Fruit fly (Drosophila melanogaster) whole organism, embryonic: Measurements from ENCODE around the gene Rpn12.
A peak's percentile ranks its signal among the peaks of the same experiment; 100 is the strongest.

Experiments
- CG11695 ChIP-seq: fragments of 200-800 bp; sonication (Bioruptor generic); IDR thresholded peaks from 3 replicates; pipeline ENCODE4 v1.3.6; 2022; ENCODE audit warnings: missing biosample characterization, missing genetic modification characterization
- CG4282 ChIP-seq: fragments of 200-800 bp; sonication (Bioruptor generic); optimal IDR thresholded peaks from 2 replicates; lab custom pipeline; 2016; ENCODE audit warnings: missing biosample characterization, missing genetic modification characterization
- CG8089 ChIP-seq: fragments of 200-800 bp; sonication (Bioruptor generic); optimal IDR thresholded peaks from 3 replicates; lab custom pipeline; 2016; ENCODE audit warnings: missing biosample characterization, missing genetic modification characterization
- Sin3A ChIP-seq: fragments of >200 bp; optimal IDR thresholded peaks from 2 replicates; lab custom pipeline; 2018
- chif ChIP-seq, 2 experiments: fragments of 200-800 bp; sonication (Bioruptor generic); optimal IDR thresholded peaks; 3 replicates each; lab custom pipeline; 2016; ENCODE audit warnings: missing biosample characterization in 2 of 2, missing genetic modification characterization in 2 of 2
- dan ChIP-seq: fragments of 200-800 bp; sonication (Bioruptor generic); IDR thresholded peaks from 2 replicates; pipeline ENCODE4 v1.3.6; 2022; ENCODE audit warnings: missing biosample characterization, missing genetic modification characterization
- eyg ChIP-seq: fragments of 200-800 bp; sonication (Bioruptor generic); optimal IDR thresholded peaks from 3 replicates; lab custom pipeline; 2016; ENCODE audit warnings: missing biosample characterization, missing genetic modification characterization
- sens ChIP-seq: fragments of 200-800 bp; sonication (Bioruptor generic); peaks from one replicate; lab custom pipeline; 2016; ENCODE audit warnings: missing biosample characterization, missing genetic modification characterization
- zen ChIP-seq: fragments of 200-800 bp; sonication (Bioruptor generic); optimal IDR thresholded peaks from 3 replicates; lab custom pipeline; 2018; ENCODE audit warnings: missing biosample characterization, mild to moderate bottlenecking, missing genetic modification characterization, moderate library complexity
- zf30C ChIP-seq: fragments of 200-800 bp; sonication (Bioruptor generic); optimal IDR thresholded peaks from 3 replicates; lab custom pipeline; 2018; ENCODE audit warnings: missing biosample characterization, mild to moderate bottlenecking, missing genetic modification characterization

DNA sequence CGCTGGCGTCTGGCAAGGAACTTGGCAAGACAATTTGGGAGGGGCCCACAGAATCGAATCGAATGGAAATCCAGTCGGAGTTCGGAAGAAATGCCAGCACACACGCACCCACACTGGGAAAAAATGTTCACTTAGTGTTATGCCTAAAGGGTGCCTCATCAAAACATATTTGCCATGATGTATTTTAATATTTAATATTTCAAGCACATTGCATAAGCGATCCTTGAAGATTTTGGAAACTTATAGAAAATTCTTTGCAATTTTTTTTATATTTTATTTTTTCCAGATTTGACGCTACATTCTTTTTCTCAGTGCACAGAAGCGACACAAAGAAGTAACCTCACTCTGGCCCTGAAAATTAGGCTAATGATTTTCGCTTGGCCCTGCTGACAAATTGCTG, 16.7 kb upstream of the Rpn12 start:
- TF ChIP-seq eyg (no peak), dan (GFP tag; lab: Robert Waterston, UW) (no peak), CG8089 (GFP tag; lab: Kevin White, UChicago) (no peak), chif (GFP tag; optimal IDR thresholded peaks at IDR 0.05; lab: Kevin White, UChicago) (no peak), zen (peak; percentile 51), CG11695 (no peak), zf30C (GFP tag; lab: Kevin White, UChicago) (no peak), Sin3A (no peak), CG4282 (no peak), sens (peak; percentile 68)
